Worm (Caenorhabditis elegans) whole organism, late embryonic: ENCODE measurements around the gene C34H4.1.

Experiments
- C08G9.2 ChIP-seq: sonication (generic microtip); optimal IDR thresholded peaks from 2 replicates; lab custom pipeline; 2016; ENCODE audit warnings: mild to moderate bottlenecking, missing genetic modification characterization, moderate library complexity, missing compliant biosample characterization
- C38D4.7 ChIP-seq: fragments of 200-800 bp; sonication (Bioruptor generic); optimal IDR thresholded peaks from 2 replicates; lab custom pipeline; 2018; ENCODE audit warnings: mild to moderate bottlenecking, missing genetic modification characterization, moderate library complexity, missing compliant biosample characterization
- F13H6.1 ChIP-seq: sonication (generic microtip); optimal IDR thresholded peaks from 2 replicates; lab custom pipeline; 2016; ENCODE audit warnings: missing genetic modification characterization, missing compliant biosample characterization
- K09A11.1 ChIP-seq: sonication (generic microtip); optimal IDR thresholded peaks from 2 replicates; lab custom pipeline; 2017; ENCODE audit warnings: antibody characterized with exemption, mild to moderate bottlenecking, missing genetic modification characterization, missing compliant biosample characterization; ENCODE audit not compliant: insufficient read depth
- Y22D7AL.16 ChIP-seq: sonication (generic microtip); optimal IDR thresholded peaks from 2 replicates; lab custom pipeline; 2016; ENCODE audit warnings: missing genetic modification characterization, missing compliant biosample characterization
- ahr-1 ChIP-seq: sonication (generic microtip); optimal IDR thresholded peaks from 2 replicates; lab custom pipeline; 2016; ENCODE audit warnings: missing genetic modification characterization, missing compliant biosample characterization
- ama-1 ChIP-seq: fragments of 150-350 bp; optimal IDR thresholded peaks from 2 replicates; lab custom pipeline; 2014
- ceh-14 ChIP-seq: sonication (generic microtip); optimal IDR thresholded peaks from 2 replicates; lab custom pipeline; 2016; ENCODE audit warnings: missing genotype, missing genetic modification characterization, missing compliant biosample characterization
- ceh-19 ChIP-seq: fragments of 200-800 bp; sonication (Bioruptor generic); optimal IDR thresholded peaks from 2 replicates; lab custom pipeline; 2018; ENCODE audit warnings: mild to moderate bottlenecking, missing genetic modification characterization, missing compliant biosample characterization
- ceh-2 ChIP-seq: sonication (generic microtip); optimal IDR thresholded peaks from 2 replicates; lab custom pipeline; 2016; ENCODE audit warnings: missing genotype, missing genetic modification characterization, missing compliant biosample characterization
- ceh-24 ChIP-seq: sonication (generic microtip); optimal IDR thresholded peaks from 2 replicates; lab custom pipeline; 2016; ENCODE audit warnings: mild to moderate bottlenecking, missing genetic modification characterization, missing compliant biosample characterization
- ceh-31 ChIP-seq: sonication (generic microtip); optimal IDR thresholded peaks from 2 replicates; lab custom pipeline; 2016; ENCODE audit warnings: missing genetic modification characterization, missing compliant biosample characterization
- ceh-34 ChIP-seq: sonication (generic microtip); optimal IDR thresholded peaks from 2 replicates; lab custom pipeline; 2016; ENCODE audit warnings: mild to moderate bottlenecking, missing genetic modification characterization, missing compliant biosample characterization
- ceh-48 ChIP-seq: sonication (generic microtip); optimal IDR thresholded peaks from 2 replicates; lab custom pipeline; 2016; ENCODE audit warnings: missing genetic modification characterization, inconsistent platforms, missing compliant biosample characterization
- ceh-6 ChIP-seq: fragments of 200-800 bp; sonication (Bioruptor generic); optimal IDR thresholded peaks from 2 replicates; lab custom pipeline; 2018; ENCODE audit warnings: mild to moderate bottlenecking, missing genetic modification characterization, missing compliant biosample characterization
- ceh-9 ChIP-seq: sonication (generic microtip); optimal IDR thresholded peaks from 2 replicates; lab custom pipeline; 2016; ENCODE audit warnings: mild to moderate bottlenecking, missing genetic modification characterization, inconsistent platforms, missing compliant biosample characterization
- dve-1 ChIP-seq: sonication (generic microtip); optimal IDR thresholded peaks from 2 replicates; lab custom pipeline; 2017; ENCODE audit warnings: antibody characterized with exemption, mild to moderate bottlenecking, missing genetic modification characterization, missing compliant biosample characterization
- elt-4 ChIP-seq: sonication (generic microtip); optimal IDR thresholded peaks from 2 replicates; lab custom pipeline; 2016; ENCODE audit warnings: missing genetic modification characterization, missing compliant biosample characterization
- ets-4 ChIP-seq: sonication (generic microtip); optimal IDR thresholded peaks from 2 replicates; lab custom pipeline; 2016; ENCODE audit warnings: missing genetic modification characterization, missing compliant biosample characterization
- fkh-10 ChIP-seq: fragments of 150-350 bp; optimal IDR thresholded peaks from 2 replicates; lab custom pipeline; 2014; ENCODE audit warnings: missing biosample characterization, missing genetic modification reagents, missing genetic modification characterization
- fkh-6 ChIP-seq: sonication (generic microtip); optimal IDR thresholded peaks from 2 replicates; lab custom pipeline; 2016; ENCODE audit warnings: missing genetic modification characterization, missing compliant biosample characterization
- hlh-13 ChIP-seq: fragments of 200-800 bp; sonication (Bioruptor generic); optimal IDR thresholded peaks from 2 replicates; lab custom pipeline; 2018; ENCODE audit warnings: mild to moderate bottlenecking, missing genetic modification characterization, missing compliant biosample characterization
- hlh-15 ChIP-seq: sonication (generic microtip); optimal IDR thresholded peaks from 2 replicates; lab custom pipeline; 2016; ENCODE audit warnings: missing genetic modification characterization, missing compliant biosample characterization
- hlh-6 ChIP-seq: sonication (generic microtip); optimal IDR thresholded peaks from 2 replicates; lab custom pipeline; 2016; ENCODE audit warnings: missing genotype, missing genetic modification characterization, missing compliant biosample characterization
- lim-6 ChIP-seq: sonication (generic microtip); optimal IDR thresholded peaks from 2 replicates; lab custom pipeline; 2016; ENCODE audit warnings: missing genetic modification characterization, missing compliant biosample characterization
- madf-2 ChIP-seq: sonication (generic microtip); optimal IDR thresholded peaks from 2 replicates; lab custom pipeline; 2017; ENCODE audit warnings: missing genetic modification characterization, missing compliant biosample characterization
- mec-3 ChIP-seq: sonication (generic microtip); optimal IDR thresholded peaks from 2 replicates; lab custom pipeline; 2016; ENCODE audit warnings: borderline replicate concordance, missing genetic modification characterization, missing compliant biosample characterization
- nfya-1 ChIP-seq: sonication (generic microtip); optimal IDR thresholded peaks from 2 replicates; lab custom pipeline; 2017; ENCODE audit warnings: missing genetic modification characterization, mild to moderate bottlenecking, missing compliant biosample characterization, antibody characterized with exemption, moderate library complexity
- nhr-11 ChIP-seq: fragments of 150-350 bp; optimal IDR thresholded peaks from 2 replicates; lab custom pipeline; 2014; ENCODE audit warnings: missing biosample characterization, missing genetic modification characterization
- nhr-232 ChIP-seq: sonication (generic microtip); optimal IDR thresholded peaks from 2 replicates; lab custom pipeline; 2016; ENCODE audit warnings: missing genetic modification characterization, missing compliant biosample characterization
- npax-4 ChIP-seq: sonication (generic microtip); optimal IDR thresholded peaks from 2 replicates; lab custom pipeline; 2016; ENCODE audit warnings: missing genetic modification characterization, missing compliant biosample characterization
- pag-3 ChIP-seq: sonication (generic microtip); optimal IDR thresholded peaks from 2 replicates; lab custom pipeline; 2016; ENCODE audit warnings: missing compliant biosample characterization, missing genetic modification characterization, borderline replicate concordance
- pat-9 ChIP-seq: fragments of 200-800 bp; sonication (Bioruptor generic); optimal IDR thresholded peaks from 2 replicates; lab custom pipeline; 2018; ENCODE audit warnings: mild to moderate bottlenecking, missing genetic modification characterization, moderate library complexity, missing compliant biosample characterization
- pax-1 ChIP-seq: fragments of 150-350 bp; optimal IDR thresholded peaks from 2 replicates; lab custom pipeline; 2014; ENCODE audit warnings: missing biosample characterization, missing genetic modification characterization
- pha-2 ChIP-seq: sonication (generic microtip); optimal IDR thresholded peaks from 2 replicates; lab custom pipeline; 2017; ENCODE audit warnings: mild to moderate bottlenecking, missing genetic modification characterization, missing compliant biosample characterization
- pha-4 ChIP-seq: fragments of 150-350 bp; optimal IDR thresholded peaks from 2 replicates; lab custom pipeline; 2018; ENCODE audit warnings: missing biosample characterization, missing genetic modification reagents, missing genetic modification characterization
- pqm-1 ChIP-seq: sonication (generic microtip); optimal IDR thresholded peaks from 2 replicates; lab custom pipeline; 2016; ENCODE audit warnings: missing genetic modification characterization, missing compliant biosample characterization
- pros-1 ChIP-seq: fragments of 150-350 bp; optimal IDR thresholded peaks from 2 replicates; lab custom pipeline; 2014; ENCODE audit warnings: missing biosample characterization, missing genetic modification reagents, missing genetic modification characterization
- rnt-1 ChIP-seq: sonication (generic microtip); optimal IDR thresholded peaks from 2 replicates; lab custom pipeline; 2016; ENCODE audit warnings: missing genetic modification characterization, missing compliant biosample characterization
- sox-2 ChIP-seq: fragments of 200-800 bp; sonication (Bioruptor generic); IDR thresholded peaks from 2 replicates; pipeline ENCODE4 v1.3.6; 2022; ENCODE audit warnings: missing genetic modification reagents, missing genetic modification characterization, missing compliant biosample characterization
- syd-9 ChIP-seq: sonication (generic microtip); optimal IDR thresholded peaks from 2 replicates; lab custom pipeline; 2016; ENCODE audit warnings: mild to moderate bottlenecking, missing genetic modification characterization, moderate library complexity, missing compliant biosample characterization
- tbx-2 ChIP-seq: sonication (generic microtip); optimal IDR thresholded peaks from 2 replicates; lab custom pipeline; 2016; ENCODE audit warnings: missing genetic modification characterization, missing compliant biosample characterization
- tbx-7 ChIP-seq: sonication (generic microtip); optimal IDR thresholded peaks from 2 replicates; lab custom pipeline; 2016; ENCODE audit warnings: missing genotype, missing genetic modification characterization, missing compliant biosample characterization
- ttx-3 ChIP-seq: sonication (generic microtip); optimal IDR thresholded peaks from 2 replicates; lab custom pipeline; 2016; ENCODE audit warnings: missing genetic modification reagents, missing genetic modification characterization, missing compliant biosample characterization
- unc-3 ChIP-seq, 2 experiments: fragments of 200-800 bp in 1 of 2; sonication (Bioruptor generic) in 1 of 2; sonication (generic microtip) in 1 of 2; conservative IDR thresholded peaks in 1 of 2; optimal IDR thresholded peaks in 1 of 2; 2 replicates each; pipeline versions ENCODE4 v1.3.6 to Lab custom; 2016 to 2022; ENCODE audit warnings: missing compliant biosample characterization in 2 of 2, missing genetic modification characterization in 2 of 2, missing genetic modification reagents in 1 of 2
- unc-42 ChIP-seq: sonication (generic microtip); optimal IDR thresholded peaks from 2 replicates; lab custom pipeline; 2016; ENCODE audit warnings: missing genotype, missing genetic modification characterization, missing compliant biosample characterization
- unc-55 ChIP-seq: sonication (generic microtip); optimal IDR thresholded peaks from 2 replicates; lab custom pipeline; 2017; ENCODE audit warnings: missing biosample characterization, missing genetic modification reagents, missing genetic modification characterization
- zip-5 ChIP-seq: sonication (generic microtip); optimal IDR thresholded peaks from 2 replicates; lab custom pipeline; 2016; ENCODE audit warnings: missing genetic modification characterization, missing compliant biosample characterization
- ztf-16 ChIP-seq: sonication (generic microtip); optimal IDR thresholded peaks from 2 replicates; lab custom pipeline; 2017; ENCODE audit warnings: missing genetic modification characterization, missing compliant biosample characterization

Gene C34H4.1

DNA sequence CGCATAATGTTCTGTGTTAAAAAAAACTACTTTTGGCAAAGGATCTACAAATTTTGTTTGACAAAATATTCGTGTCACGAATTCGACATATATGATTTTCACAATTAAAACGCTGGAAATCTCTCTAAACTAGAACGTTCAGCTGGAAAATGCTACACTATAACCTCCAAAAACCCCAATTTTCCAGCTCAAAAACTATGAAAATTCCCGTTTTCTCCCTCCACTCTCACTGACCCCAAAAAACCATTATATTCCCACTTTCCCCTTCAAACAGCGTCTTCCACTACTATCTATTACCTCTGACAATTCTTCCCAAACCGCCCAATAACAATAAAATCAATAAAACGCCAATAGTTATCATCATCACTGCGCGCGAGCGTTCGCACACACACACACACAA, 21.4 kb downstream of the C34H4.1 start, which contains the start of gene Y41D4B.14:
Gene Y41D4B.14, plus strand, starts transcription at position 301 of the 400 bp plus-strand sequence.
- TF ChIP-seq tbx-7 (tag; lab: Kevin White, UChicago) (no peak), nhr-232 (tag; lab: Kevin White, UChicago) (no peak), nfya-1 (tag; lab: Kevin White, UChicago) (no peak), pat-9 (tag; lab: Kevin White, UChicago) (no peak), ahr-1 (tag; lab: Kevin White, UChicago) (no peak), dve-1 (tag; lab: Kevin White, UChicago) (no peak), unc-3 (GFP tag; conservative IDR thresholded peaks at IDR 0.05; lab: Robert Waterston, UW) (no peak), unc-3 (tag; optimal IDR thresholded peaks at IDR 0.05; lab: Kevin White, UChicago) (no peak), pha-4 (tag; lab: Kevin White, UChicago) (no peak), unc-55 (GFP tag; lab: Kevin White, UChicago) (no peak), ceh-31 (no peak), hlh-15 (tag; lab: Kevin White, UChicago) (no peak), ets-4 (tag; lab: Kevin White, UChicago) (no peak), ceh-14 (tag; lab: Kevin White, UChicago) (no peak), ttx-3 (no peak), C08G9.2 (tag; lab: Kevin White, UChicago) (no peak), rnt-1 (tag; lab: Kevin White, UChicago) (no peak), K09A11.1 (tag; lab: Kevin White, UChicago) (no peak), pag-3 (no peak), ceh-6 (GFP tag; lab: Kevin White, UChicago) (no peak)

DNA sequence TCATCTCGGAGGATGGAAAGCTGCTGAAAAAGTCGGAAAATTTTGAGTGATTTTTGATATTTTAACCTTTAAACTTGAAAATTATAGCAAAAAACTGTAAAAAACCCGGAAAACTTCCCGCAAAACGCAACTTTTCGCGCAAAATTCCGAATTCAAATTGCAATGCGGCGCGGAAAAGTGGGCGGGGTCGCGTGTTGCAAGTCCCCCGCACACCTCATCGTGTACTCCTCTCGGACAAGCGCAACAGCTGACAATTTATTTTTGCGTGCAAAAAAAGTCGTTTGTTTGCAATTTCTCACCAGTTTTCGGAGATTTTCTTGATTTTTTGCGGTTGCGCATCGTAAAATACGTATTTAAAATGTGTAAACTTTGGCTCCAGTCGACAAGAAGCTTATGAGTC, 40.4 kb downstream of the C34H4.1 start, which contains the start of gene npp-8:
Gene npp-8, minus strand, starts transcription at position 23 of the 400 bp plus-strand sequence.
- TF ChIP-seq hlh-13 (GFP tag; lab: Kevin White, UChicago) (peak; percentile 55), pha-4 (tag; lab: Kevin White, UChicago) (no peak), ceh-9 (tag; lab: Kevin White, UChicago) (peak; percentile 28), pha-2 (tag; lab: Kevin White, UChicago) (peak; percentile 88), ceh-2 (tag; lab: Kevin White, UChicago) (peak; percentile 87), pax-1 (no peak), syd-9 (tag; lab: Kevin White, UChicago) (peak; percentile 86), F13H6.1 (peak; percentile 82), lim-6 (tag; lab: Kevin White, UChicago) (peak; percentile 79), ceh-19 (GFP tag; lab: Kevin White, UChicago) (peak; percentile 88), elt-4 (tag; lab: Kevin White, UChicago) (no peak), ztf-16 (tag; lab: Kevin White, UChicago) (peak; percentile 87), nhr-232 (tag; lab: Kevin White, UChicago) (peak; percentile 64), sox-2 (GFP tag; lab: Robert Waterston, UW) (no peak), zip-5 (tag; lab: Kevin White, UChicago) (peak; percentile 64), unc-42 (tag; lab: Kevin White, UChicago) (peak; percentile 61), ceh-6 (GFP tag; lab: Kevin White, UChicago) (peak; percentile 67), npax-4 (tag; lab: Kevin White, UChicago) (peak; percentile 34), tbx-2 (tag; lab: Kevin White, UChicago) (peak; percentile 93), hlh-6 (tag; lab: Kevin White, UChicago) (peak; percentile 87), dve-1 (tag; lab: Kevin White, UChicago) (peak; percentile 50), C38D4.7 (GFP tag; lab: Kevin White, UChicago) (peak; percentile 69), fkh-10 (GFP tag; lab: Kevin White, UChicago) (no peak), nhr-11 (tag; lab: Kevin White, UChicago) (no peak), pros-1 (tag; lab: Kevin White, UChicago) (no peak), ceh-24 (peak; percentile 27), pat-9 (tag; lab: Kevin White, UChicago) (peak; percentile 85), pag-3 (no peak), ama-1 (lab: Kevin White, UChicago) (no peak), unc-3 (GFP tag; conservative IDR thresholded peaks at IDR 0.05; lab: Robert Waterston, UW) (no peak; the same call in 1 of the 2 replicates), unc-3 (tag; optimal IDR thresholded peaks at IDR 0.05; lab: Kevin White, UChicago) (peak; percentile 84), mec-3 (peak; percentile 65), ceh-48 (tag; lab: Kevin White, UChicago) (peak; percentile 50), ceh-14 (tag; lab: Kevin White, UChicago) (peak; percentile 91), fkh-6 (peak; percentile 82), ceh-34 (tag; lab: Kevin White, UChicago) (peak; percentile 89), Y22D7AL.16 (tag; lab: Kevin White, UChicago) (peak; percentile 64), K09A11.1 (tag; lab: Kevin White, UChicago) (peak; percentile 66), madf-2 (tag; lab: Kevin White, UChicago) (peak; percentile 58), pqm-1 (tag; lab: Kevin White, UChicago) (peak; percentile 4)
